Worm (Caenorhabditis elegans) whole organism, midembryonic: Measurements from ENCODE around the gene snap-1.

Experiments
- flt-1 ChIP-seq: fragments of 200-800 bp; sonication (Bioruptor generic); IDR thresholded peaks from 2 replicates; pipeline ENCODE4 v1.3.6; 2022; ENCODE audit warnings: missing genetic modification characterization, missing compliant biosample characterization
- klf-2 ChIP-seq: fragments of 200-800 bp; sonication (Bioruptor generic); conservative IDR thresholded peaks from 2 replicates; pipeline ENCODE4 v1.3.6; 2022; ENCODE audit warnings: missing genetic modification reagents, missing genetic modification characterization, missing compliant biosample characterization
- med-1 ChIP-seq: sonication (generic microtip); optimal IDR thresholded peaks from 2 replicates; lab custom pipeline; 2017; ENCODE audit warnings: missing genetic modification characterization, mild to moderate bottlenecking, missing compliant biosample characterization, antibody characterized with exemption, missing genetic modification reagents; ENCODE audit not compliant: insufficient read depth
- ref-1 ChIP-seq: fragments of 200-800 bp; sonication (Bioruptor generic); conservative IDR thresholded peaks from 2 replicates; pipeline ENCODE4 v1.3.6; 2022; ENCODE audit warnings: missing genetic modification reagents, missing genetic modification characterization, missing compliant biosample characterization
- tab-1 ChIP-seq: fragments of 200-800 bp; sonication (Bioruptor generic); IDR thresholded peaks from 2 replicates; pipeline ENCODE4 v1.3.6; 2022; ENCODE audit warnings: missing genetic modification characterization, missing compliant biosample characterization
- ztf-23 ChIP-seq: fragments of 200-800 bp; sonication (Bioruptor generic); IDR thresholded peaks from 2 replicates; pipeline ENCODE4 v1.3.6; 2022; ENCODE audit warnings: missing genetic modification reagents, missing genetic modification characterization, missing compliant biosample characterization
- ztf-29 ChIP-seq: fragments of 200-800 bp; sonication (Bioruptor generic); IDR thresholded peaks from 2 replicates; pipeline ENCODE4 v1.3.6; 2022; ENCODE audit warnings: missing genetic modification reagents, missing genetic modification characterization, missing compliant biosample characterization

DNA sequence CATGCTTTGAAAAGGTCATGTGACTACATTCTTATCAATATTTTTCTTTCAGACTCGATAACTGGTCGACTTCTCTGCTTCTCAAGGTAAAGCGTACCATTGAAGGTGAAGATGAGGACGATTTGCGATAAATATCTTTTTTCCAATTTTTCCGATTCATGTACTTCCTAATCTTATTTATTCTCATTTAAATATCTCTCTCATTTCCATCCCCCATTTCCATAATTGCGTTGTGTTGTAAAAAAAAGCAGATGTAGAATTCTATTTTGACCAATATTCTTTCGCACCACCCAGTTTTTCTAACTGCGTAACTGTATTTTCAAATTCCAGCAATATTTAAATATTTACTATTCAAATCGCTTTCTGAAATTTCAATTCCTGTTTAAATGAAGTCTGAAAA lies 2.5 kb downstream of the snap-1 start, which contains the start of gene D1014.4:
- no peak for TF ChIP-seq klf-2 (GFP tag; lab: Robert Waterston, UW)
- TF ChIP-seq flt-1 = no peak
- no peak for TF ChIP-seq med-1 (GFP tag; lab: Kevin White, UChicago)
- no peak for TF ChIP-seq ztf-29 (GFP tag; lab: Robert Waterston, UW)
- TF ChIP-seq tab-1 (GFP tag; lab: Robert Waterston, UW) = no peak
- TF ChIP-seq ref-1 (GFP tag; lab: Robert Waterston, UW) = no peak
- no peak for TF ChIP-seq ztf-23 (GFP tag; lab: Robert Waterston, UW)
